Worm (Caenorhabditis elegans) whole organism, mixed stage, embryonic: ENCODE data around the gene str-10.

Experiments used
- M03D4.4 ChIP-seq: sonication (generic microtip); optimal IDR thresholded peaks from 2 replicates; lab custom pipeline; 2017; ENCODE audit warnings: mild to moderate bottlenecking, missing genetic modification characterization, missing compliant biosample characterization
- bed-3 ChIP-seq: fragments of 200-800 bp; sonication (Bioruptor generic); optimal IDR thresholded peaks from 3 replicates; lab custom pipeline; 2018; ENCODE audit warnings: mild to moderate bottlenecking, missing genetic modification characterization, moderate library complexity, missing compliant biosample characterization
- blmp-1 ChIP-seq: fragments of 150-350 bp; optimal IDR thresholded peaks from 2 replicates; lab custom pipeline; 2014; ENCODE audit warnings: missing biosample characterization, missing genetic modification characterization
- ceh-39 ChIP-seq: fragments of 150-350 bp; optimal IDR thresholded peaks from 2 replicates; lab custom pipeline; 2014; ENCODE audit warnings: missing biosample characterization, missing genetic modification characterization
- ceh-83 ChIP-seq: fragments of 200-800 bp; sonication (Bioruptor generic); optimal IDR thresholded peaks from 2 replicates; lab custom pipeline; 2018; ENCODE audit warnings: mild to moderate bottlenecking, missing genetic modification characterization, missing compliant biosample characterization
- ces-1 ChIP-seq: fragments of 150-350 bp; optimal IDR thresholded peaks from 2 replicates; lab custom pipeline; 2014; ENCODE audit warnings: missing biosample characterization, missing genetic modification reagents, missing genetic modification characterization
- cnd-1 ChIP-seq: fragments of 200-800 bp; sonication (Bioruptor generic); optimal IDR thresholded peaks from 2 replicates; lab custom pipeline; 2018; ENCODE audit warnings: mild to moderate bottlenecking, missing genetic modification characterization, missing compliant biosample characterization
- drap-1 ChIP-seq: fragments of 200-800 bp; sonication (Bioruptor generic); optimal IDR thresholded peaks from 3 replicates; lab custom pipeline; 2018; ENCODE audit warnings: mild to moderate bottlenecking, missing genetic modification characterization, missing compliant biosample characterization
- elt-3 ChIP-seq: fragments of 150-350 bp; optimal IDR thresholded peaks from 2 replicates; lab custom pipeline; 2014; ENCODE audit warnings: missing biosample characterization, missing genetic modification characterization
- ham-2 ChIP-seq: fragments of 200-800 bp; sonication (Bioruptor generic); optimal IDR thresholded peaks from 2 replicates; lab custom pipeline; 2018; ENCODE audit warnings: mild to moderate bottlenecking, missing genetic modification characterization, missing compliant biosample characterization
- hlh-1 ChIP-seq: fragments of 150-350 bp; optimal IDR thresholded peaks from 2 replicates; lab custom pipeline; 2014; ENCODE audit warnings: missing biosample characterization, missing genetic modification reagents, missing genetic modification characterization
- lin-13 ChIP-seq: fragments of 150-350 bp; optimal IDR thresholded peaks from 2 replicates; lab custom pipeline; 2014; ENCODE audit warnings: missing biosample characterization, missing genetic modification characterization
- lin-32 ChIP-seq: fragments of 200-800 bp; sonication (Bioruptor generic); optimal IDR thresholded peaks from 2 replicates; lab custom pipeline; 2018; ENCODE audit warnings: mild to moderate bottlenecking, missing genetic modification characterization, missing compliant biosample characterization
- lsy-2 ChIP-seq: fragments of 150-350 bp; optimal IDR thresholded peaks from 2 replicates; lab custom pipeline; 2014; ENCODE audit warnings: missing biosample characterization, missing genetic modification characterization
- mab-5 ChIP-seq: fragments of 150-350 bp; optimal IDR thresholded peaks from 2 replicates; lab custom pipeline; 2014; ENCODE audit warnings: missing biosample characterization, missing genetic modification characterization
- mls-2 ChIP-seq: sonication (generic microtip); optimal IDR thresholded peaks from 2 replicates; lab custom pipeline; 2016; ENCODE audit warnings: mild to moderate bottlenecking, missing genetic modification characterization, moderate library complexity, missing compliant biosample characterization
- nhr-12 ChIP-seq: fragments of 150-350 bp; optimal IDR thresholded peaks from 2 replicates; lab custom pipeline; 2014; ENCODE audit warnings: missing biosample characterization, missing genetic modification characterization
- nhr-2 ChIP-seq: fragments of 150-350 bp; optimal IDR thresholded peaks from 2 replicates; lab custom pipeline; 2014; ENCODE audit warnings: missing biosample characterization, missing genetic modification characterization
- nhr-237 ChIP-seq: fragments of 150-350 bp; optimal IDR thresholded peaks from 2 replicates; lab custom pipeline; 2014; ENCODE audit warnings: missing biosample characterization, missing genetic modification characterization
- nhr-28 ChIP-seq: fragments of 150-350 bp; optimal IDR thresholded peaks from 2 replicates; lab custom pipeline; 2014; ENCODE audit warnings: missing biosample characterization, missing genetic modification characterization
- nhr-76 ChIP-seq: sonication (generic microtip); optimal IDR thresholded peaks from 2 replicates; lab custom pipeline; 2017; ENCODE audit warnings: missing biosample characterization, missing genetic modification characterization
- pha-4 ChIP-seq: fragments of 150-350 bp; optimal IDR thresholded peaks from 2 replicates; lab custom pipeline; 2018; ENCODE audit warnings: missing biosample characterization, missing genetic modification reagents, missing genetic modification characterization
- sem-2 ChIP-seq: fragments of 200-800 bp; sonication (Bioruptor generic); optimal IDR thresholded peaks from 2 replicates; lab custom pipeline; 2018; ENCODE audit warnings: mild to moderate bottlenecking, missing genetic modification characterization, missing compliant biosample characterization
- sptf-1 ChIP-seq: sonication (generic microtip); optimal IDR thresholded peaks from 2 replicates; lab custom pipeline; 2017; ENCODE audit warnings: mild to moderate bottlenecking, missing genetic modification characterization, moderate library complexity, missing compliant biosample characterization
- tbx-8 ChIP-seq: fragments of 200-800 bp; sonication (Bioruptor generic); optimal IDR thresholded peaks from 2 replicates; lab custom pipeline; 2018; ENCODE audit warnings: mild to moderate bottlenecking, missing genetic modification characterization, moderate library complexity, missing compliant biosample characterization
- unc-120 ChIP-seq: sonication (generic microtip); optimal IDR thresholded peaks from 2 replicates; lab custom pipeline; 2017; ENCODE audit warnings: missing genetic modification characterization, missing compliant biosample characterization; ENCODE audit not compliant: poor library complexity, severe bottlenecking
- unc-39 ChIP-seq: fragments of 150-350 bp; optimal IDR thresholded peaks from 2 replicates; lab custom pipeline; 2014; ENCODE audit warnings: missing biosample characterization, missing genetic modification characterization
- unc-62 ChIP-seq: fragments of 150-350 bp; optimal IDR thresholded peaks from 2 replicates; lab custom pipeline; 2014; ENCODE audit warnings: missing biosample characterization, missing genetic modification reagents, missing genetic modification characterization
- zip-8 ChIP-seq: fragments of 150-350 bp; optimal IDR thresholded peaks from 2 replicates; lab custom pipeline; 2014; ENCODE audit warnings: missing biosample characterization, missing genetic modification characterization
- ztf-11 ChIP-seq: fragments of 150-350 bp; optimal IDR thresholded peaks from 2 replicates; lab custom pipeline; 2014; ENCODE audit warnings: missing biosample characterization, missing genetic modification characterization

str-10 gene

DNA sequence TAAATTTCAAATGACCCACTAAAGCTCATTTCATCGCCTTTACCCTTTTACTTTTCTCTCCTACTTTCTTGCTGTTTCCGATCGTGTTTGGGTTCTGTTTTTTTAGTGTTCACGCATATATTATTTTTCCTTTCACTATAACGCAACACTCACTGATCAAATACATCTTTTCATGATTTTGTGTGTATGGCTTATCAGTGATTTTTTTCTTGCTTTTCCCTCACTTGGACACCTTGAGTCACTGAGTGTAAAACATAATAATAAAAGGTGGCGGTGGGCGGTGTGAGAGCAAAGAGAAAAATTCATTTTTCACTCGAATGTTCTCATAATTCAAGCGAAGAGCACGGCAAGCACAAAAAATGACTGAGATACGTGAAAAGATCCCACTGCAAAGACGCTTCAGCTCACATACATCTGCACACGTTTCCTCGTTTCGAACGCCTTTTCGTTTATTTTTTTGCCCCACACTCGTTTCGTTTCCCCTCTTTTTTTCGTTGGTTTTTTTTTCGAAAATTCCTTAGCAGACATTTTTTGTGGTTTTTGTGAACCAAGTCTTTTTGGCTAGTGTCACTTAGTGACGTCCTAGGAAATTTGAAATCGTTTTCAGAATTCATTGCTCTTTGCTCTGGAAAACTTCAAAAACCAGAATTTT is 19.4 kb upstream of the str-10 start, which contains the start of gene K03A11.5:
K03A11.5 (plus strand) TSS at position 602 of the 652 bp plus-strand sequence.
- TF ChIP-seq nhr-2 = no peak
- TF ChIP-seq unc-120 (tag; lab: Kevin White, UChicago) = no peak
- no peak for TF ChIP-seq lin-32 (GFP tag; lab: Kevin White, UChicago)
- no peak for TF ChIP-seq ceh-39 (tag; lab: Kevin White, UChicago)
- TF ChIP-seq ham-2 (GFP tag; lab: Kevin White, UChicago) = no peak
- TF ChIP-seq ceh-83 (GFP tag; lab: Kevin White, UChicago) = no peak
- no peak for TF ChIP-seq sptf-1 (tag; lab: Kevin White, UChicago)
- TF ChIP-seq nhr-28 = no peak
- TF ChIP-seq, all 35 proteins: peak for 0

DNA sequence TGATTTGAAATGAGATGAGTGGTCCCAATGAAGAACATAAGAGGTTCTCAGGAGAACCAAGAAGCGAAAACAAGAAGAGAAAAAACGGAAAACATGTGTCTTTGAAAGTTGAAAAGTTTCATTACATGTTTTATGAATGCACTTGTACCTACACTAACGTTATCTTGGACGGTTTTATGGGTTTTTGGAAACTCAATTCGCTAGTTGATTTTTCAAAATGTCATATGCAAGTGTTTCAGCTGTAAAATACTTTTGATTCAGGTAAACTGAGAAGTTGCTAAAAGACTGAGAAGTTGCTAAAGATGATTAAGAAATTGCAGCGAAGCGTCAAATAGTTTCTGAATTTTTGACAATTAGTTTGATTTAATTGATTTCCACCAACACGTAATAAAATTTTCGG is 11.3 kb upstream of the str-10 start, which contains the start of gene cpx-2:
cpx-2 (minus strand) TSS at position 101 of the 400 bp plus-strand sequence.
- TF ChIP-seq ztf-11 (tag; lab: Kevin White, UChicago) = no peak
- TF ChIP-seq ceh-83 (GFP tag; lab: Kevin White, UChicago) = no peak
- no peak for TF ChIP-seq unc-120 (tag; lab: Kevin White, UChicago)
- no peak for TF ChIP-seq elt-3 (tag; lab: Kevin White, UChicago)
- TF ChIP-seq lin-32 (GFP tag; lab: Kevin White, UChicago) = no peak
- no peak for TF ChIP-seq nhr-237
- TF ChIP-seq nhr-2 = no peak
- TF ChIP-seq nhr-12 (tag; lab: Kevin White, UChicago) = no peak
- no peak for TF ChIP-seq nhr-76 (tag; lab: Kevin White, UChicago)
- no peak for TF ChIP-seq blmp-1 (tag; lab: Kevin White, UChicago)
- TF ChIP-seq cnd-1 (tag; lab: Kevin White, UChicago) = no peak
- TF ChIP-seq zip-8 (tag; lab: Kevin White, UChicago) = no peak
- TF ChIP-seq, all 35 proteins: peak for 0

DNA sequence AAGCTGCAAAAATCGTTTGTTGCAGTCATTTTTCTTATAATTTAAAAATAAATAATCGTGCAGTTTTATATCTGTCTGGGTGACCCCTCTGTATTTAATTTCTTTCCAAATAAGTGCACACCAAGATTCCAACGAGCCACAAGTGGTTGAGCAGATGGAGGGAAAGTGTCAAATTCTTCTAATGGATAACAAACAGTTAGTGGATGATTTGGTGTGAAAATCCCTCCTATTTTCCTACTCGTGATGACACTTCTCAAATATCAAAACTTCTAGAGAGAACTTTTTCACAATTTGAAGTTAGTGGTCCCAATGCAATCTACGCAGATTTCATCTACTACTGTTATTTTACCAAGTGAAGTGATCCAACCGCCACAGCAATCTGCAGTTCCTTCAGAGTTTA is 8.1 kb upstream of the str-10 start, which contains the start of gene ceh-28:
ceh-28 (plus strand) TSS at position 301 of the 400 bp plus-strand sequence.
- TF ChIP-seq ces-1 (GFP tag; lab: Kevin White, UChicago) (no peak), bed-3 (no peak), ham-2 (GFP tag; lab: Kevin White, UChicago) (no peak), nhr-237 (no peak), hlh-1 (no peak), nhr-76 (tag; lab: Kevin White, UChicago) (no peak), unc-62 (GFP tag; lab: Kevin White, UChicago) (no peak), nhr-2 (no peak), mab-5 (tag; lab: Kevin White, UChicago) (no peak), sem-2 (no peak), zip-8 (tag; lab: Kevin White, UChicago) (no peak), drap-1 (GFP tag; lab: Kevin White, UChicago) (no peak), lin-32 (GFP tag; lab: Kevin White, UChicago) (no peak)

- TF ChIP-seq ztf-11 (tag; lab: Kevin White, UChicago) = no peak
- no peak for TF ChIP-seq ham-2 (GFP tag; lab: Kevin White, UChicago)
- TF ChIP-seq ces-1 (GFP tag; lab: Kevin White, UChicago) = no peak
- no peak for TF ChIP-seq nhr-2
- TF ChIP-seq ceh-83 (GFP tag; lab: Kevin White, UChicago) = no peak
- no peak for TF ChIP-seq unc-39 (tag; lab: Kevin White, UChicago)
- no peak for TF ChIP-seq ceh-39 (tag; lab: Kevin White, UChicago)
- no peak for TF ChIP-seq tbx-8
These were observed 4.6 kb upstream of the str-10 start, which contains the start of gene K03A11.4 for ce11 chrX:13077872-13078271. Gene K03A11.4, plus strand, starts transcription at chrX:13078172.

ce11 chrX:13084273-13084672 is 1.8 kb downstream of the str-10 start, which contains the start of gene R03G8.1:
Gene R03G8.1, plus strand, starts transcription at chrX:13084573.
- TF ChIP-seq nhr-2 = no peak
- TF ChIP-seq drap-1 (GFP tag; lab: Kevin White, UChicago) = no peak
- no peak for TF ChIP-seq unc-62 (GFP tag; lab: Kevin White, UChicago)
- TF ChIP-seq sem-2 = no peak
- TF ChIP-seq ceh-83 (GFP tag; lab: Kevin White, UChicago) = no peak
- TF ChIP-seq M03D4.4 (tag; lab: Kevin White, UChicago) = no peak
- no peak for TF ChIP-seq zip-8 (tag; lab: Kevin White, UChicago)
- TF ChIP-seq tbx-8 = no peak
- TF ChIP-seq nhr-28 = no peak
- no peak for TF ChIP-seq mls-2 (tag; lab: Kevin White, UChicago)
- TF ChIP-seq elt-3 (tag; lab: Kevin White, UChicago) = no peak
- TF ChIP-seq ces-1 (GFP tag; lab: Kevin White, UChicago) = no peak
- TF ChIP-seq nhr-12 (tag; lab: Kevin White, UChicago) = no peak
- no peak for TF ChIP-seq hlh-1
- TF ChIP-seq bed-3 = no peak
- no peak for TF ChIP-seq lsy-2
- no peak for TF ChIP-seq ztf-11 (tag; lab: Kevin White, UChicago)
- TF ChIP-seq pha-4 = no peak
- no peak for TF ChIP-seq lin-13 (tag; lab: Kevin White, UChicago)
